Fruit fly (Drosophila melanogaster): ENCODE data around the gene lin-28.

Gene lin-28

DNA sequence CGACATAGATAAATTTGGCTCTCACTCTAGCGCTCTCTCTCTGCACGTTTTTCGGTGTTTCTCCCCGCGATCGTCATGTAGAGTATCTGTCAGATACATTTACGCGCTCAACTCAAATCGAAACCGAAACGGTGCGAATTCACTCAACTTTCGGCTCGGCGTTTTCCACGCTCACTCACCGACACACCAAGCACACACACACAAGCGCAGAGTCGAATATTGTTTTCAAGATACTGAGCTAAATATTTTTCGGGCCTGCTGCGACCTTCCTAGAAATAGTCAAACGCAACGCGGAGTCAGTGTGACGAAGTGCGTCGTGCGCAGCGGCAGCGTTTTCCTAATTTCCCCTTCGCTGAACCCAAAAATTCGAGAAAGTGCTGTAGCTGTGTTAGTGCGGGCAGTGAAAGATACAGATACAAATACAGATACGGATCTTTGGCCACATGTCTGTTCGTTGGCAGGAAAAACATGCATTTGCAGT, at the start of gene lin-28:
Gene lin-28 (plus strand): TSS at position 279 of the 481 bp plus-strand sequence.
- TF ChIP-seq Rel (GFP tag; optimal IDR thresholded peaks at IDR 0.05) (no peak), Rel (tag; optimal IDR thresholded peaks at IDR 0.05) (no peak), Dfd (GFP tag; optimal IDR thresholded peaks at IDR 0.05) (no peak), CG9705 (GFP tag; optimal IDR thresholded peaks at IDR 0.05) (no peak), jim (GFP tag; optimal IDR thresholded peaks at IDR 0.05) (no peak), N (GFP tag; optimal IDR thresholded peaks at IDR 0.05) (no peak), lola (GFP tag; optimal IDR thresholded peaks at IDR 0.05) (no peak), ey (GFP tag; optimal IDR thresholded peaks at IDR 0.05) (no peak), OdsH (GFP tag; optimal IDR thresholded peaks at IDR 0.05) (no peak), pan (optimal IDR thresholded peaks at IDR 0.05) (no peak), HLH106 (tag; optimal IDR thresholded peaks at IDR 0.05) (no peak), woc (GFP tag; optimal IDR thresholded peaks at IDR 0.05) (no peak), foxo (GFP tag; optimal IDR thresholded peaks at IDR 0.05) (no peak), br (GFP tag; optimal IDR thresholded peaks at IDR 0.05) (no peak), dsf (GFP tag; optimal IDR thresholded peaks at IDR 0.05; ENCODE audit: borderline replicate concordance) (no peak), sv (GFP tag; optimal IDR thresholded peaks at IDR 0.05) (no peak), Jra (GFP tag; optimal IDR thresholded peaks at IDR 0.05) (no peak), dmrt93B (GFP tag; optimal IDR thresholded peaks at IDR 0.05) (no peak)

DNA sequence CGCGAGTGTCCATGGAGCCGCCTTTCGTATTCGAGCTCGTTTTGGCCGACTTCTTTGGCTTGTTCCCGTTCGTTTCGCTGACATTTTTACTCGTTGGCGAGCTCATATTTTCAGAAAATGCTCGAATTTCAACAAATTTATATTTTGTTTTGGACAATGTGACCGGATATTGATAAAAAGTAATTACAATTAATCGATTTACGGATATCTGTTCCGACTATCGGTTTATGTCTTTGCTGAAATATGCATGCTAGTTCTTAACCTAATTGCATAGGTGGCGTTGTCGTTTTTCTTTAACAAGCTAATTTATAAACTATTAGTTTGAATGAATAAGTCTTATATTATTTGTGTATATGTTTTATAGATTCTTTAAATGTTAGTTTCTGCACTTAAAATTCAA, 46.4 kb upstream of the lin-28 start, which contains the start of gene Eaf6:
Gene Eaf6 (minus strand): TSS at position 173 of the 400 bp plus-strand sequence.
- TF ChIP-seq CG32264 (GFP tag; optimal IDR thresholded peaks at IDR 0.05) (no peak), Vsx2 (GFP tag; optimal IDR thresholded peaks at IDR 0.05; ENCODE audit: partially characterized antibody) (peak; percentile 92), Myc (optimal IDR thresholded peaks at IDR 0.05) (peak; percentile 44)

DNA sequence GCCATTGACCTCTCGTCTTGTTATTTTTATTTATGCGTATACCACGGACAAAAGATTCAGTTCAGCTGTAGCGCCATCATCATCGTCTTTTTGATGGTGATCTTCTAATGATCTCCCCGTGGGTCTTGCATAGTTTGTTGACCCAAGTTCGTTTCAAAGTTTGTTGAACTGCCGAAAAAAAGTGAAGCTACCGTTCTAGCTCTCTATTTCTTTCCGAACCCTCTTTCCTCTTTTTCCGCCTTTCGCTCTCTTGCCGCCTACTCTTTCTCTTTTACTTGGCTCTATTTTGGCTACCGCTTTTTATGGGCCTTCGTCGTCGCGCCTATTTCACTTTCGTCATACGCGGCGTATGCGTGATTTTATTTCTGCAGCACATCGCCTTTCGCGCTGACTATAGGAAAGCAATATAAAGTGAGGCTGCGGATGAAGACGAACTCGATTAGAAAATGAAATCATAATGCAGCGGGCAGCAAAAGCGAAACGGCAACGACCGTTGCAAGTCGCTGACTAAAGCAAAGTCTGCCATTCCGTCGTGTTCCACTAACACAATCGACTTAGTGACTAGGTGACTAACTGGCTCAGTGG, 45.6 kb upstream of the lin-28 start:
- no peak for TF ChIP-seq lola (GFP tag; optimal IDR thresholded peaks at IDR 0.05)
- TF ChIP-seq rgr (GFP tag; optimal IDR thresholded peaks at IDR 0.05), result no peak
- no peak for TF ChIP-seq GATAd (GFP tag; optimal IDR thresholded peaks at IDR 0.05)
- no peak for TF ChIP-seq Myc (optimal IDR thresholded peaks at IDR 0.05)
- no peak for TF ChIP-seq Dif (GFP tag; optimal IDR thresholded peaks at IDR 0.05; ENCODE audit: partially characterized antibody)
- TF ChIP-seq sage (GFP tag; optimal IDR thresholded peaks at IDR 0.05), result no peak
- TF ChIP-seq CG32264 (GFP tag; optimal IDR thresholded peaks at IDR 0.05), result no peak

DNA sequence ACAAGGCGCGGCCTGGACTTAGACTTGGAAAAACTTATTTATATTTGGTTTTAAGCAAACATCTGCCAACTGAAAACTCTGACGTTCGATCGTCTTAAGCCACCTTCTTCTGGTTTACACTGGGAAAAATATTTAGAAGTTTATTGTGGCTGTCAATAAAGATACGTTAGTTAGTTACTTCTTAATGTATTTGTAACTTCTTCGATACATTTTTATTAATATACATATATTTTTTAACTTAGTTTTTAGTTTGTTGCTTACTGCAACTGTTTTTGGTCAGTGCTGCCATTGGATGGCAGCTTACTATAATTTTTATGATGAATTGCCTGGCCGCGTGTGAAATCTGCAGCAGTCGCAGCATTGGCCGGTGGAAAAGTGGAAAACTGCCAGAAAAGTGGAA, 45.0 kb upstream of the lin-28 start:
- TF ChIP-seq HLH106 (tag; optimal IDR thresholded peaks at IDR 0.05), result no peak
- TF ChIP-seq Abd-B (GFP tag; optimal IDR thresholded peaks at IDR 0.05), result no peak
- TF ChIP-seq foxo (GFP tag; optimal IDR thresholded peaks at IDR 0.05), result no peak
- no peak for TF ChIP-seq Mio (GFP tag; optimal IDR thresholded peaks at IDR 0.05)
- no peak for TF ChIP-seq Hr83 (GFP tag; optimal IDR thresholded peaks at IDR 0.05; ENCODE audit: poor library complexity, severe bottlenecking)
- TF ChIP-seq CG32264 (GFP tag; optimal IDR thresholded peaks at IDR 0.05), result no peak
- no peak for TF ChIP-seq usp (GFP tag; optimal IDR thresholded peaks at IDR 0.05)
- TF ChIP-seq br (GFP tag; optimal IDR thresholded peaks at IDR 0.05), result no peak
- no peak for TF ChIP-seq ey (GFP tag; optimal IDR thresholded peaks at IDR 0.05)
- no peak for TF ChIP-seq Rel (GFP tag; optimal IDR thresholded peaks at IDR 0.05)
- TF ChIP-seq Rel (tag; optimal IDR thresholded peaks at IDR 0.05), result no peak
- no peak for TF ChIP-seq sage (GFP tag; optimal IDR thresholded peaks at IDR 0.05)
- TF ChIP-seq Sp1 (GFP tag; optimal IDR thresholded peaks at IDR 0.05), result no peak
- no peak for TF ChIP-seq fru (GFP tag; optimal IDR thresholded peaks at IDR 0.05)
- no peak for TF ChIP-seq OdsH (GFP tag; optimal IDR thresholded peaks at IDR 0.05)
- TF ChIP-seq lola (GFP tag; optimal IDR thresholded peaks at IDR 0.05), result no peak
- no peak for TF ChIP-seq tai (GFP tag; optimal IDR thresholded peaks at IDR 0.05)
- TF ChIP-seq GATAd (GFP tag; optimal IDR thresholded peaks at IDR 0.05), result no peak
- TF ChIP-seq dmrt93B (GFP tag; optimal IDR thresholded peaks at IDR 0.05), result no peak
- no peak for TF ChIP-seq dl (GFP tag; optimal IDR thresholded peaks at IDR 0.05; ENCODE audit: insufficient read depth in 1 of 2, partially characterized antibody in 2 of 2)
- TF ChIP-seq CrebA (GFP tag; optimal IDR thresholded peaks at IDR 0.05; ENCODE audit: borderline replicate concordance), result no peak
